Worm (Caenorhabditis elegans): ENCODE data around the gene tag-293.

DNA sequence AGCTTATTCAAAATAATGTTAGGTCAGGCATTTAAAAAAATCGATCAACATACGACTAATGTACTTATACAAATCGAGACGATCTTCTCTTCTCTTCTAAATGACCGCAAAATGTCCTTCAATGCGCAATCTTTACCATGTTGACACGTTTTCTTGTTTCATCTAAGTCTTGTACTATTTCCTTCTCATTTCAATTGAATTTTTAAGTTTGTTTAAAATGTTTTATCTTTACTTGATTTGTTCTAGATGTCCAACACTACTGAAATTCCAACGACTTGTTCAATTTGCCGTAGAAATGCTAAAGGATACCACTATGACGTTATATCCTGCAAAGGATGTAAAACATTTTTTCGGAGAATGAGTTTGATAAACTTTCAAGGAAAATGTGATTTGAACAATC is 13.4 kb downstream of the tag-293 start, which contains the start of the genes nhr-263 and nhr-148:
- TF ChIP-seq lin-13 (tag; optimal IDR thresholded peaks at IDR 0.05) (no peak), ztf-11 (tag; optimal IDR thresholded peaks at IDR 0.05) (no peak), nhr-28 (tag; optimal IDR thresholded peaks at IDR 0.05) (no peak), snpc-4 (tag; optimal IDR thresholded peaks at IDR 0.05) (no peak), unc-39 (tag; optimal IDR thresholded peaks at IDR 0.05) (no peak), lin-32 (GFP tag; optimal IDR thresholded peaks at IDR 0.05) (no peak)
